Fruit fly (Drosophila melanogaster): ENCODE measurements around the gene mRpL21.

The mRpL21 gene

dm6 chr3L:19294235-19294612, 39.4 kb upstream of the mRpL21 start, which contains the start of gene fal:
Gene fal (plus strand): TSS chr3L:19294564.
- TF ChIP-seq Mio (GFP tag; optimal IDR thresholded peaks at IDR 0.05) (no peak), Myc (optimal IDR thresholded peaks at IDR 0.05) (peak; percentile 71), Hnf4 (GFP tag; optimal IDR thresholded peaks at IDR 0.05) (peak; percentile 10), psq (GFP tag; optimal IDR thresholded peaks at IDR 0.05) (no peak), sv (GFP tag; optimal IDR thresholded peaks at IDR 0.05) (peak; percentile 47), rgr (GFP tag; optimal IDR thresholded peaks at IDR 0.05) (no peak), CG32264 (GFP tag; optimal IDR thresholded peaks at IDR 0.05) (no peak), HLH106 (tag; optimal IDR thresholded peaks at IDR 0.05) (peak; percentile 23), Hr83 (GFP tag; optimal IDR thresholded peaks at IDR 0.05; ENCODE audit: poor library complexity, severe bottlenecking) (no peak), dl (GFP tag; optimal IDR thresholded peaks at IDR 0.05; ENCODE audit: insufficient read depth in 1 of 2, partially characterized antibody in 2 of 2) (no peak), lola (GFP tag; optimal IDR thresholded peaks at IDR 0.05) (no peak), br (GFP tag; optimal IDR thresholded peaks at IDR 0.05) (no peak), Hr78 (GFP tag; optimal IDR thresholded peaks at IDR 0.05) (no peak), ey (GFP tag; optimal IDR thresholded peaks at IDR 0.05) (no peak)

dm6 chr3L:19293178-19293741, 38.4 kb upstream of the mRpL21 start:
- TF ChIP-seq CG9705 (GFP tag; optimal IDR thresholded peaks at IDR 0.05) (no peak), Mio (GFP tag; optimal IDR thresholded peaks at IDR 0.05) (no peak), lola (GFP tag; optimal IDR thresholded peaks at IDR 0.05) (no peak), jim (GFP tag; optimal IDR thresholded peaks at IDR 0.05) (no peak), Abd-B (GFP tag; optimal IDR thresholded peaks at IDR 0.05) (no peak), pan (optimal IDR thresholded peaks at IDR 0.05) (no peak), sage (GFP tag; optimal IDR thresholded peaks at IDR 0.05) (no peak), CG32264 (GFP tag; optimal IDR thresholded peaks at IDR 0.05) (no peak), dmrt93B (GFP tag; optimal IDR thresholded peaks at IDR 0.05) (no peak), Dif (GFP tag; optimal IDR thresholded peaks at IDR 0.05; ENCODE audit: partially characterized antibody) (no peak), OdsH (GFP tag; optimal IDR thresholded peaks at IDR 0.05) (no peak), GATAd (GFP tag; optimal IDR thresholded peaks at IDR 0.05) (no peak), Jra (GFP tag; optimal IDR thresholded peaks at IDR 0.05) (no peak), brk (GFP tag; optimal IDR thresholded peaks at IDR 0.05) (no peak), woc (GFP tag; optimal IDR thresholded peaks at IDR 0.05) (no peak), dl (GFP tag; optimal IDR thresholded peaks at IDR 0.05; ENCODE audit: insufficient read depth in 1 of 2, partially characterized antibody in 2 of 2) (no peak)

- TF ChIP-seq CG9705 (GFP tag; optimal IDR thresholded peaks at IDR 0.05) (peak; percentile 53), Hnf4 (GFP tag; optimal IDR thresholded peaks at IDR 0.05) (peak; percentile 71), dl (GFP tag; optimal IDR thresholded peaks at IDR 0.05; ENCODE audit: insufficient read depth in 1 of 2, partially characterized antibody in 2 of 2) (peak; percentile 66 to 68), Rel (GFP tag; optimal IDR thresholded peaks at IDR 0.05) (no peak), Rel (tag; optimal IDR thresholded peaks at IDR 0.05) (peak; percentile 47), dsf (GFP tag; optimal IDR thresholded peaks at IDR 0.05; ENCODE audit: borderline replicate concordance) (no peak), N (GFP tag; optimal IDR thresholded peaks at IDR 0.05) (no peak), fru (GFP tag; optimal IDR thresholded peaks at IDR 0.05) (peak; percentile 63), psq (GFP tag; optimal IDR thresholded peaks at IDR 0.05) (peak; percentile 78), foxo (GFP tag; optimal IDR thresholded peaks at IDR 0.05) (peak in 1 of 2 experiments; percentile 77), tai (GFP tag; optimal IDR thresholded peaks at IDR 0.05) (peak; percentile 57), HLH106 (tag; optimal IDR thresholded peaks at IDR 0.05) (peak; percentile 90), sage (GFP tag; optimal IDR thresholded peaks at IDR 0.05) (peak; percentile 31), CG32264 (GFP tag; optimal IDR thresholded peaks at IDR 0.05) (peak; percentile 37), Dfd (GFP tag; optimal IDR thresholded peaks at IDR 0.05) (no peak), Myc (optimal IDR thresholded peaks at IDR 0.05) (no peak), woc (GFP tag; optimal IDR thresholded peaks at IDR 0.05) (peak; percentile 65), Vsx2 (GFP tag; optimal IDR thresholded peaks at IDR 0.05; ENCODE audit: partially characterized antibody) (no peak), OdsH (GFP tag; optimal IDR thresholded peaks at IDR 0.05) (peak; percentile 78), h (GFP tag; optimal IDR thresholded peaks at IDR 0.05) (peak; percentile 65), Dif (GFP tag; optimal IDR thresholded peaks at IDR 0.05; ENCODE audit: partially characterized antibody) (peak; percentile 80), brk (GFP tag; optimal IDR thresholded peaks at IDR 0.05) (peak; percentile 72), rgr (GFP tag; optimal IDR thresholded peaks at IDR 0.05) (peak; percentile 77), sv (GFP tag; optimal IDR thresholded peaks at IDR 0.05) (no peak), br (GFP tag; optimal IDR thresholded peaks at IDR 0.05) (peak; percentile 21), Sp1 (GFP tag; optimal IDR thresholded peaks at IDR 0.05) (peak; percentile 93), dmrt93B (GFP tag; optimal IDR thresholded peaks at IDR 0.05) (peak; percentile 66), Jra (GFP tag; optimal IDR thresholded peaks at IDR 0.05) (peak; percentile 45), ey (GFP tag; optimal IDR thresholded peaks at IDR 0.05) (peak; percentile 17), CrebA (GFP tag; optimal IDR thresholded peaks at IDR 0.05; ENCODE audit: borderline replicate concordance) (no peak)
These were observed 37.7 kb upstream of the mRpL21 start, which contains the start of gene Gbs-76A for dm6 chr3L:19292440-19293175. Gene Gbs-76A (minus strand): TSS chr3L:19292766.
